Worm (Caenorhabditis elegans) whole organism, L4 larva: ENCODE data around the gene henn-1.

ENCODE experiments used
- F26F4.8 ChIP-seq: fragments of 200-800 bp; sonication (Bioruptor generic); conservative IDR thresholded peaks from 2 replicates; pipeline ENCODE4 v1.3.6; 2022; ENCODE audit warnings: missing genetic modification characterization, missing compliant biosample characterization
- Y48G9A.11 ChIP-seq: fragments of 200-800 bp; sonication (Bioruptor generic); IDR thresholded peaks from 2 replicates; pipeline ENCODE4 v1.3.6; 2022; ENCODE audit warnings: missing genetic modification reagents, missing genetic modification characterization, missing compliant biosample characterization
- daf-12 ChIP-seq: fragments of 150-350 bp; optimal IDR thresholded peaks from 2 replicates; lab custom pipeline; 2014; ENCODE audit warnings: missing biosample characterization, missing genetic modification reagents, missing genetic modification characterization
- dpl-1 ChIP-seq: fragments of 150-350 bp; optimal IDR thresholded peaks from 2 replicates; lab custom pipeline; 2014; ENCODE audit warnings: missing biosample characterization, missing genetic modification reagents, missing genetic modification characterization
- dve-1 ChIP-seq: sonication (generic microtip); optimal IDR thresholded peaks from 2 replicates; lab custom pipeline; 2017; ENCODE audit warnings: antibody characterized with exemption, mild to moderate bottlenecking, missing genetic modification characterization, missing compliant biosample characterization; ENCODE audit not compliant: insufficient read depth
- egl-27 ChIP-seq: sonication (generic microtip); optimal IDR thresholded peaks from 3 replicates; lab custom pipeline; 2017; ENCODE audit warnings: missing biosample characterization, missing genetic modification reagents, missing genetic modification characterization
- hmg-1.1 ChIP-seq: fragments of 200-800 bp; sonication (Bioruptor generic); IDR thresholded peaks from 2 replicates; pipeline ENCODE4 v1.3.6; 2022; ENCODE audit warnings: missing genetic modification reagents, missing genetic modification characterization, missing compliant biosample characterization
- nhr-11 ChIP-seq: fragments of 150-350 bp; optimal IDR thresholded peaks from 2 replicates; lab custom pipeline; 2014; ENCODE audit warnings: missing biosample characterization, missing genetic modification characterization
- pha-4 ChIP-seq, 2 experiments: fragments of 150-350 bp in 1 of 2; fragments of 200-800 bp in 1 of 2; sonication (Bioruptor generic) in 1 of 2; IDR thresholded peaks in 1 of 2; optimal IDR thresholded peaks in 1 of 2; 2 replicates each; pipeline versions ENCODE4 v1.3.6 to Lab custom; 2014 to 2022; ENCODE audit warnings: missing genetic modification characterization in 2 of 2, missing genetic modification reagents in 2 of 2, missing biosample characterization in 1 of 2, missing compliant biosample characterization in 1 of 2

DNA sequence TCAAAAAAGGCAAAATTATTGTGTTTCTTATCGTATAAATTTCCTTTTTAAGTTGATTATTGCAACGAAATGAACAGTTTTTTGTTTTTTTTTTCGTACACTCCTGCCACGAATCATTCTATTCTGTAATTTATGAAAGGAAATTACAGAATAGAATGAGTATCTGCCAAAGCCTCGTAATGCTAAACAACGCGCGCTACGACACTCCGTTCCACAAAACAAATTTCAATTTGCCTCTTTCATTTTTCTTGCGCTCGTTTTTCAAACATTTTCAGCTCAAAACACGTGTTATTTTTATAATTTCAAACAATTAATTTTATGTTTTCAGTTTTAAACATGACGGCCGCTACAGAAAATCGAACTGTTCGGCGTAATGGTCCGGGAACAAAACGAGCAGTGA, 7.7 kb upstream of the henn-1 start, which contains the start of gene mob-4:
- TF ChIP-seq hmg-1.1 (no peak), dve-1 (tag; lab: Kevin White, UChicago) (no peak), daf-12 (tag; lab: Kevin White, UChicago) (no peak), nhr-11 (tag; lab: Kevin White, UChicago) (no peak), F26F4.8 (no peak), pha-4 (GFP tag; IDR thresholded peaks at IDR 0.05; lab: Robert Waterston, UW) (no peak), pha-4 (tag; optimal IDR thresholded peaks at IDR 0.05; lab: Kevin White, UChicago) (no peak), dpl-1 (GFP tag; lab: Kevin White, UChicago) (peak; percentile 4), Y48G9A.11 (no peak), egl-27 (tag; lab: Kevin White, UChicago) (no peak)
